Worm (Caenorhabditis elegans) whole organism, early embryonic: ENCODE measurements around the gene ttr-20.

Experiments used
- aly-1 ChIP-seq: sonication (generic microtip); optimal IDR thresholded peaks from 2 replicates; lab custom pipeline; 2016; ENCODE audit warnings: missing genetic modification characterization, missing compliant biosample characterization
- ama-1 ChIP-seq: fragments of 150-350 bp; optimal IDR thresholded peaks from 2 replicates; lab custom pipeline; 2014
- ets-7 ChIP-seq: sonication (generic microtip); optimal IDR thresholded peaks from 2 replicates; lab custom pipeline; 2016; ENCODE audit warnings: missing genotype, missing genetic modification characterization, missing compliant biosample characterization
- flt-1 ChIP-seq: fragments of 200-800 bp; sonication (Bioruptor generic); IDR thresholded peaks from 2 replicates; pipeline ENCODE4 v1.3.6; 2022; ENCODE audit warnings: missing genetic modification characterization, missing compliant biosample characterization
- tbx-37 ChIP-seq: fragments of 200-800 bp; sonication (Bioruptor generic); conservative IDR thresholded peaks from 2 replicates; pipeline ENCODE4 v1.3.6; 2022; ENCODE audit warnings: missing genetic modification reagents, missing genetic modification characterization, missing compliant biosample characterization

DNA sequence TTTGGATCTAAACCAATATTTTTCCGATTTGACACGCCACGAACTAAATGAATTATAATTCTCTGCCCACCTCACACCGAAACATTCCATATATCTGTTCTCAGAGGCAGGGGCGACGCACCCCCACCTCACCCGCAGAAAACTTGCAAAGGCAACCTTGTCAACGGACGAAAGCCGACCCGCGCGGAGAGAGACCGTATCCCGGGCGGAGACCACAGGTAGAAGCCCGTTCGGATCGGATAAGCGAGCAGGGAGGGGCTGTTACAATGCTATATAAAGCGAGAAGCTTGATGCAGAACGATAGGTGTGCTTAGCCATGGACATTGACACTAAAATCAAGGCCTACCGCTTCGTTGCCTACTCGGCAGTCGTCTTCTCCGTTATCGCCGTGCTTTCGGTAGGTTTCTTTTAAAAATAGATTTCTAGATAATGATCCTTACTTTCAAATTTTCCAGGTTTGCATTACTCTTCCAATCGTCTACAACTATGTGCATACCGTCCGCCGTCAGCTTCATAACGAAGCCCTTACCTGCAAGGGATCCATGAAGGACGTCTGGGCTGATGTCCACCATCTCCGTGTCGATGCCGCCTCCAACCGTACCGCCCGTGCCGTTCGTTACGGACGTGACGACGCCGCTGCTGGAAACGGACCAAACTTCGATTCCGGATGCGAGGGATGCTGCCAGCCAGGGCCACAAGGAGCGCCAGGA is 11.1 kb upstream of the ttr-20 start, which contains the start of the genes zipt-2.2 and dpy-13:
- TF ChIP-seq tbx-37 (GFP tag; lab: Robert Waterston, UW) (no peak), ets-7 (tag; lab: Kevin White, UChicago) (no peak), aly-1 (tag; lab: Kevin White, UChicago) (no peak), ama-1 (lab: Kevin White, UChicago) (no peak), flt-1 (GFP tag; lab: Robert Waterston, UW) (no peak)
